Worm (Caenorhabditis elegans): ENCODE results near the gene srt-73.

DNA sequence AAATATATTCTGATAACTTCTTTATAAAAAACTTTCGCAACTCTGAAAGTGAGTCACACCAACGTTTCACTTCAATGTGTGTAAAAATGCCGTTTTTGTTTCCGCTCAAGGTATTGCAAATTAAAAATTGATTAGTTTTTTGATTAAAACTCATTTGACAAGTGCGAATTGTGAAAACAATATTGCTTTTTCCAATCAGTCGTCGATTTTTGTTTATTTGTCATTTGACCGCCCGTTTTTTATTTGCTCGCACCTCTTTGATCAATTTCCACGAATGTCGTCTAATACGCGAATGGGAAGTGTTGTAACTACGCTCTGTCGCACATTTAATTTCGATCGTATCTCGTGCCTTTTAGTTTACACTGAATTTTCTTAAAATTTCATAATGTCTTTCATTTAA lies 49.0 kb upstream of the srt-73 start, which contains the start of gene mvb-12:
- TF ChIP-seq unc-62 (GFP tag; optimal IDR thresholded peaks at IDR 0.05) (no peak), snpc-4 (tag; optimal IDR thresholded peaks at IDR 0.05) (no peak), elt-1 (tag; optimal IDR thresholded peaks at IDR 0.05; ENCODE audit: borderline replicate concordance, insufficient read depth) (no peak), ztf-11 (tag; optimal IDR thresholded peaks at IDR 0.05) (no peak), drap-1 (GFP tag; optimal IDR thresholded peaks at IDR 0.05) (no peak), nhr-12 (tag; optimal IDR thresholded peaks at IDR 0.05) (no peak), lsy-2 (tag; optimal IDR thresholded peaks at IDR 0.05) (no peak), nhr-237 (tag; optimal IDR thresholded peaks at IDR 0.05) (no peak), lin-13 (tag; optimal IDR thresholded peaks at IDR 0.05) (no peak), nhr-28 (tag; optimal IDR thresholded peaks at IDR 0.05) (no peak), elt-3 (tag; optimal IDR thresholded peaks at IDR 0.05) (no peak)
